Worm (Caenorhabditis elegans): ENCODE data around the gene C39B10.4.

The C39B10.4 gene

DNA sequence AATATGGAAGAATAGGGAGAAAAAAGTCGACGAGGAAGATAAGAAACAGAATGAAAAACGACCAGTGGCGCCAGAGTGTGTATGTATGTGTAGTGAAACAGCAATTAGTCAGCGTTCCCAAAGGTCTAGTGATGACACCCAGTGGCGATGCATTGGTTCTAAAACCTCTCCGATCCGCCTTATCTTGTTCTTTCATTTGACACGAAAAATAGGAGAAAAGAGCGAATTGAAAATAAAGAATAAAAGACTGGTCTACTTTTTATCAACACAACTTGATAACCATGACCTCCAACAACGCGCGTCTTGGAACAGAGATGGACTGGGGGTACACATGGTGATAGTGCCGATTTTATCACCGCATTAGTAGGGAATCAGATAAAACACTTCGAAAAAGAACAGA is 13.9 kb upstream of the C39B10.4 start:
- peak; percentile 15; the same call in 1 of the 2 replicates for TF ChIP-seq dmd-6 (GFP tag; IDR thresholded peaks at IDR 0.05)
- TF ChIP-seq mdl-1 (tag; optimal IDR thresholded peaks at IDR 0.05), result peak in 1 of 2 experiments; percentile 14
- peak; percentile 88 for TF ChIP-seq nhr-28 (tag; optimal IDR thresholded peaks at IDR 0.05)
- TF ChIP-seq hif-1 (tag; optimal IDR thresholded peaks at IDR 0.05), result no peak
- TF ChIP-seq set-16 (GFP tag; IDR thresholded peaks at IDR 0.05), result no peak
- no peak for TF ChIP-seq jun-1 (tag; optimal IDR thresholded peaks at IDR 0.05)
- TF ChIP-seq mep-1 (tag; optimal IDR thresholded peaks at IDR 0.05), result peak; percentile 27
- TF ChIP-seq unc-130 (GFP tag; optimal IDR thresholded peaks at IDR 0.05), result no peak
- no peak for TF ChIP-seq madf-5 (GFP tag; IDR thresholded peaks at IDR 0.05)
- peak; percentile 63 for TF ChIP-seq hlh-11 (tag; optimal IDR thresholded peaks at IDR 0.05)
- no peak for TF ChIP-seq daf-16 (GFP tag; optimal IDR thresholded peaks at IDR 0.05)
- peak; percentile 62 for TF ChIP-seq daf-16 (tag; optimal IDR thresholded peaks at IDR 0.05)
- TF ChIP-seq tag-97 (GFP tag; IDR thresholded peaks at IDR 0.05), result no peak
- TF ChIP-seq nhr-11 (tag; optimal IDR thresholded peaks at IDR 0.05), result no peak
- TF ChIP-seq lsy-2 (tag; optimal IDR thresholded peaks at IDR 0.05), result peak in 1 of 2 experiments; percentile 15
- peak; percentile 62 for TF ChIP-seq pqm-1 (tag; optimal IDR thresholded peaks at IDR 0.05)
- no peak for TF ChIP-seq daf-12 (tag; optimal IDR thresholded peaks at IDR 0.05)
- peak; percentile 94 for TF ChIP-seq mxl-3 (GFP tag; optimal IDR thresholded peaks at IDR 0.05)
- peak; percentile 7 for TF ChIP-seq dve-1 (tag; optimal IDR thresholded peaks at IDR 0.05; ENCODE audit: insufficient read depth)
- TF ChIP-seq mes-2 (tag; optimal IDR thresholded peaks at IDR 0.05; ENCODE audit: poor library complexity, severe bottlenecking), result peak; percentile 17
- peak in 1 of 2 experiments; percentile 99 for TF ChIP-seq unc-62 (GFP tag; optimal IDR thresholded peaks at IDR 0.05 in 1 of 2)
- TF ChIP-seq unc-62 (tag; optimal IDR thresholded peaks at IDR 0.05), result no peak

DNA sequence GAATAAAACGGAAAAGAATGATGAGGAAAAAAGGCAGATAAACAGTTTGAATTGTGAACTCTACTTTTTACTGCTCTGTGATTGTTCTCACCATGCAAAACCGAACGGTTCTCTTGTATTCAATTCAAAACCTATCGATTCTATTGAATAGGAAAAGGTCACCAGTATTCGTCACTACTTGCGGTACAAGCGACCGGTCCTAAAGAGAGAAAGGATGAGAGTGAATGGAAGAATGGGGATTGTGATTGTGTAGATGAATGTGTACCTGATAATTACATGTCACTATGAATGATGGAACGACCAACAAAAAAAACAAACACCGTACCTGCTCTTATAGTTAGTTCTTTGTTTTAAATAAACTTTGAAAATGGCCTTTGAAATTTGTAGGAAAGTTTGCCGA is 12.0 kb upstream of the C39B10.4 start:
- TF ChIP-seq mxl-3 (GFP tag; optimal IDR thresholded peaks at IDR 0.05) (no peak), set-16 (GFP tag; IDR thresholded peaks at IDR 0.05) (no peak), T20F7.1 (GFP tag; optimal IDR thresholded peaks at IDR 0.05) (no peak), saeg-2 (GFP tag; IDR thresholded peaks at IDR 0.05) (no peak), mes-2 (tag; optimal IDR thresholded peaks at IDR 0.05; ENCODE audit: poor library complexity, severe bottlenecking) (peak; percentile 8), dmd-8 (GFP tag; IDR thresholded peaks at IDR 0.05) (no peak), Y105C5A.15 (GFP tag; IDR thresholded peaks at IDR 0.05) (no peak)

- no peak for TF ChIP-seq sdz-12 (GFP tag; optimal IDR thresholded peaks at IDR 0.05)
- no peak for TF ChIP-seq F26F4.8 (GFP tag; conservative IDR thresholded peaks at IDR 0.05)
- TF ChIP-seq snpc-4 (tag; optimal IDR thresholded peaks at IDR 0.05), result no peak
- TF ChIP-seq hmg-1.1 (GFP tag; IDR thresholded peaks at IDR 0.05), result no peak
- no peak for TF ChIP-seq daf-19 (GFP tag; conservative IDR thresholded peaks at IDR 0.05)
- no peak for TF ChIP-seq fos-1 (tag; optimal IDR thresholded peaks at IDR 0.05)
- no peak for TF ChIP-seq ztf-7 (tag; optimal IDR thresholded peaks at IDR 0.05)
- TF ChIP-seq daf-8 (GFP tag; IDR thresholded peaks at IDR 0.05), result no peak
- TF ChIP-seq lin-13 (GFP tag; optimal IDR thresholded peaks at IDR 0.05), result no peak
- no peak for TF ChIP-seq spr-3 (GFP tag; optimal IDR thresholded peaks at IDR 0.05)
- no peak for TF ChIP-seq zip-2 (tag; optimal IDR thresholded peaks at IDR 0.05)
- TF ChIP-seq skn-1 (tag; optimal IDR thresholded peaks at IDR 0.05), result no peak
- no peak for TF ChIP-seq php-3 (GFP tag; IDR thresholded peaks at IDR 0.05)
Measured at ce11 chrX:10433863-10434262, 10.9 kb upstream of the C39B10.4 start.

Measured in whole organism, L4 larva.